Worm (Caenorhabditis elegans): Measurements from ENCODE around the gene C08E8.2.

- TF ChIP-seq unc-62 (GFP tag; optimal IDR thresholded peaks at IDR 0.05) (no peak), ztf-6 (GFP tag; IDR thresholded peaks at IDR 0.05) (no peak), B0019.2 (GFP tag; conservative IDR thresholded peaks at IDR 0.05) (no peak), F37B4.10 (GFP tag; IDR thresholded peaks at IDR 0.05) (no peak), snpc-4 (GFP tag; optimal IDR thresholded peaks at IDR 0.05) (no peak), snpc-4 (tag; optimal IDR thresholded peaks at IDR 0.05) (no peak), F57C9.4 (tag; optimal IDR thresholded peaks at IDR 0.05) (no peak), ama-1 (optimal IDR thresholded peaks at IDR 0.05) (no peak), ama-1 (GFP tag; optimal IDR thresholded peaks at IDR 0.05) (no peak), K11D2.4 (GFP tag; IDR thresholded peaks at IDR 0.05) (no peak), gei-17 (GFP tag; optimal IDR thresholded peaks at IDR 0.05) (no peak), zfh-2 (GFP tag; conservative IDR thresholded peaks at IDR 0.05) (no peak)
These were observed 31.1 kb downstream of the C08E8.2 start for ce11 chrV:18324525-18324924.

Data from whole organism, young adult.